Fruit fly (Drosophila melanogaster): Measurements from ENCODE around the gene CG43732.

CG43732 gene

DNA sequence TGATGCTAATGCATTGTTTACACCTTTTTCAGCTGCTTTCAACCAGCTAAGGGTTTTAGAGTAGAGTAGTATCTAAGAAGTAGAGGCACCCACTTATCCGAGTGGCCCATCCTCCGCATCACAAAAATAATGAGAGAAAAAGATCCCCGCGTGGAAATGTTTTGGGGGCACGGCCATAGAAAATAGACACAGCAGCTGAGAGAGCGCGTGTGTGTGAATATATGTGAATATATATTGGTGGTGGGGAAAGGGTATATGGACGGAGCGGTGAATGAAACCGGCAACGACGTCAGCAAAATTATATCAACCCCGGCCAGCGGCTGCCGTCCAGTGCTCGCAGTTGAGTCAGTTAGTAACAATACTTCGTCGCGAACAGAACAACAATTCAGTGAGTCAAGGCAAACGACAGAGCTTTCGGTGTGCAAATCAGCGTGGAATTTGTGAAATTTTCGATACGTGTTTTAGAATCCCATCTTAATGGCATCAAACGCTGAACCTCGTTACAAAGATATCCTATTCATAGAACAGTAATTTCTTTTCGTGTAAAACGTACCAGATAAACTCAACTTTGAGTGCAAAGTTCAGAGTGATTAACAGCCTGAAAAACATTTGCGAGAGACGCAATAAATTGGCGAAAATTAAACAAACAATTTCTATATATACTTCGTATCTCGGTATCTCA, 35.3 kb upstream of the CG43732 start, which contains the start of gene Xrp1 (continued):
- no peak for TF ChIP-seq Doc3 (GFP tag; IDR thresholded peaks at IDR 0.05; ENCODE audit: partially characterized antibody)
- TF ChIP-seq ham (GFP tag; IDR thresholded peaks at IDR 0.05) = no peak
- peak; percentile 41 for TF ChIP-seq cwo (GFP tag; optimal IDR thresholded peaks at IDR 0.05)
- no peak for TF ChIP-seq CG10321 (GFP tag; IDR thresholded peaks at IDR 0.05)
- no peak for TF ChIP-seq H2.0 (GFP tag; IDR thresholded peaks at IDR 0.05)
- TF ChIP-seq CG31365 (tag; optimal IDR thresholded peaks at IDR 0.05) = no peak
- no peak for TF ChIP-seq Scr (GFP tag; IDR thresholded peaks at IDR 0.05; ENCODE audit: partially characterized antibody)
- TF ChIP-seq gt (GFP tag; IDR thresholded peaks at IDR 0.05) = no peak
- TF ChIP-seq D (optimal IDR thresholded peaks at IDR 0.05) = no peak
- TF ChIP-seq D (GFP tag; optimal IDR thresholded peaks at IDR 0.05) = no peak
- TF ChIP-seq Oli (tag; optimal IDR thresholded peaks at IDR 0.05) = no peak
- no peak for TF ChIP-seq Optix (GFP tag; IDR thresholded peaks at IDR 0.05)
- TF ChIP-seq CG17385 (GFP tag; optimal IDR thresholded peaks at IDR 0.05) = no peak
- TF ChIP-seq Camta (GFP tag; optimal IDR thresholded peaks at IDR 0.05) = no peak
- peak; percentile 2 for TF ChIP-seq chn (GFP tag; optimal IDR thresholded peaks at IDR 0.05)
- no peak for TF ChIP-seq gsb-n (tag; optimal IDR thresholded peaks at IDR 0.05)
- TF ChIP-seq prd (optimal IDR thresholded peaks at IDR 0.05) = no peak
- no peak for TF ChIP-seq prd (GFP tag; IDR thresholded peaks at IDR 0.05)
- no peak for TF ChIP-seq Aef1 (GFP tag; IDR thresholded peaks at IDR 0.05)
- TF ChIP-seq BtbVII (GFP tag; optimal IDR thresholded peaks at IDR 0.05) = no peak
- TF ChIP-seq fd3F (GFP tag; optimal IDR thresholded peaks at IDR 0.05) = no peak
- TF ChIP-seq CG1832 (GFP tag; optimal IDR thresholded peaks at IDR 0.05) = no peak

DNA sequence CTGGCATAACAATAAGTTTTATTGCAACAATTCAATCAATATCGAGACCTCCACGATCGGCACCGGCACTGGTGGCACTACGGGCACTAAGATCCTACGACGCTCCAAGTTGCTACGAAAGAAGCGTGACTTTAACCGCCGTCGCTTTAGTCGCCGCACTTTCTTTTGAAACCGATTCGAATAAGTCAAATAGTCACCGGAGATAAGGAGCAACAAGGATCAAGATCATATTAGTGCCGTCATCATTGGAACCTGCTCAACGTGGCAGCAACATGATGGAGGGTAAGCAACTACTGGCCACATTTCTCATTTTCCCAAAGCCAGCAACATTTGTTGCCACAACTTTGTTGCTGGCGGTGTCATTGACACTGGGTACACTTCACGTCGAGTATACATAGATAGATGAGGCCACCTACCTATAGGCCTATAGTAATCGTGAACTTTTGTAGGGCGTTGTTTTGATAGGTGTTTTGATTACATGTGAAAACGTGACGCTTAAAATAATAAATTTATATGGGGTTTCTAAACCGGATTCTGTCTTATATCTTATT, 34.3 kb upstream of the CG43732 start:
- TF ChIP-seq CG2199 (GFP tag; IDR thresholded peaks at IDR 0.05) (peak; percentile 55; the same call in 1 of the 3 replicates), Stat92E (GFP tag; optimal IDR thresholded peaks at IDR 0.05) (peak in 1 of 3 experiments; percentile 53), D19B (GFP tag; optimal IDR thresholded peaks at IDR 0.05) (peak; percentile 46), sna (GFP tag; IDR thresholded peaks at IDR 0.05; ENCODE audit: partially characterized antibody) (0 out of 2 replicates have a peak, but pooled peaks have one; percentile 20), CG2875 (GFP tag; optimal IDR thresholded peaks at IDR 0.05) (no peak), CG11504 (tag; optimal IDR thresholded peaks at IDR 0.05) (peak; percentile 99), Ets65A (GFP tag) (peak; percentile 61), Med (GFP tag) (peak; percentile 35), CG16863 (GFP tag; optimal IDR thresholded peaks at IDR 0.05) (no peak), dmrt99B (tag; optimal IDR thresholded peaks at IDR 0.05) (no peak), CG13624 (GFP tag; optimal IDR thresholded peaks at IDR 0.05) (no peak)

DNA sequence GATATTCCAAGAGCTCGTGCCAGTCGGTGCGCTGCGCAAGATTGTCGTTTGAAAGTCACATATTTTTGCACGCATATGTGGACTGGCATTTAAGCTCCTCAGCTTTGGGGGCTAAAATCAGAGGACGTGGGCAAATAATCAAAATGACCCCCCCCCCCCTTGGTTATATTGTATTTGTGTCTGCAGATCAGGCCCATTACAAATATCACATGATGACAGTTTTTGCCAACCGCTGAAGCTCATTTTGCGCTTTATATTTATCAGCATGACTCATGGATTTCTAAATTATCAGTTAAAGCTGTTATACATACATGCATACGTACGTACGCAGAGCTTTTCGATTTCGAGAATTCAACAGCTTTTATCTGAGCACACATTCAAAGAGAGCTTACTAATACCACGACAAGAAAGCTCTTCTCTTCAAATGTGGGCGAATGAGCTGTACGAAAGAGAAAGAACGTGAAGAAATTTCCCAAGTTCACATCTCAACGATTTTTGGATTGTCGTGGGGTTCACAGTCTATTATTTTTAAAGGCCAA, 33.2 kb upstream of the CG43732 start:
- no peak for TF ChIP-seq jing (GFP tag; optimal IDR thresholded peaks at IDR 0.05)
- no peak for TF ChIP-seq CG4617 (GFP tag; optimal IDR thresholded peaks at IDR 0.05; ENCODE audit: borderline replicate concordance)
- peak; percentile 27; the same call in 1 of the 2 replicates for TF ChIP-seq CG9932 (GFP tag; IDR thresholded peaks at IDR 0.05)
- TF ChIP-seq CG4820 (GFP tag; optimal IDR thresholded peaks at IDR 0.05) = no peak
- TF ChIP-seq CG12942 (GFP tag; optimal IDR thresholded peaks at IDR 0.05) = no peak
- no peak for TF ChIP-seq CG6175 (GFP tag; IDR thresholded peaks at IDR 0.05)
- TF ChIP-seq CG8359 (GFP tag; optimal IDR thresholded peaks at IDR 0.05; ENCODE audit: borderline replicate concordance) = no peak
- no peak for TF ChIP-seq lov (optimal IDR thresholded peaks at IDR 0.05)
- TF ChIP-seq lov (GFP tag; IDR thresholded peaks at IDR 0.05) = no peak
- TF ChIP-seq twi (tag; optimal IDR thresholded peaks at IDR 0.05) = no peak
- TF ChIP-seq CG11085 (GFP tag; IDR thresholded peaks at IDR 0.05) = no peak
- no peak for TF ChIP-seq CG14441 (GFP tag; IDR thresholded peaks at IDR 0.05)
- TF ChIP-seq zfh2 (GFP tag; optimal IDR thresholded peaks at IDR 0.05) = no peak
- peak; percentile 25 for TF ChIP-seq Dek (tag; optimal IDR thresholded peaks at IDR 0.05)
- no peak for TF ChIP-seq CG33213 (GFP tag; optimal IDR thresholded peaks at IDR 0.05)
- no peak for TF ChIP-seq CG14050 (GFP tag; IDR thresholded peaks at IDR 0.05)
